Fruit fly (Drosophila melanogaster): Measurements from ENCODE around the gene pira.

- TF ChIP-seq CG8478 (optimal IDR thresholded peaks at IDR 0.05) (no peak), CTCF (optimal IDR thresholded peaks at IDR 0.05) (no peak)
Observed at dm6 chrX:12724287-12725186, 38.9 kb downstream of the pira start.
